Worm (Caenorhabditis elegans) whole organism, L2 larva: ENCODE measurements around the gene F59F3.6.

Source experiments
- F13H6.1 ChIP-seq: sonication (generic microtip); optimal IDR thresholded peaks from 2 replicates; lab custom pipeline; 2016; ENCODE audit warnings: missing genetic modification characterization, missing compliant biosample characterization
- aly-2 ChIP-seq: fragments of 150-350 bp; optimal IDR thresholded peaks from 2 replicates; lab custom pipeline; 2014; ENCODE audit warnings: missing biosample characterization, missing genetic modification characterization
- ama-1 ChIP-seq: fragments of 150-350 bp; optimal IDR thresholded peaks from 2 replicates; lab custom pipeline; 2018; ENCODE audit warnings: inconsistent platforms
- blmp-1 ChIP-seq: sonication (generic microtip); optimal IDR thresholded peaks from 2 replicates; lab custom pipeline; 2017; ENCODE audit warnings: missing genetic modification characterization, mild to moderate bottlenecking, missing compliant biosample characterization, antibody characterized with exemption, moderate library complexity; ENCODE audit not compliant: insufficient read depth
- egl-27 ChIP-seq: sonication (generic microtip); optimal IDR thresholded peaks from 3 replicates; lab custom pipeline; 2017; ENCODE audit warnings: missing biosample characterization, missing genetic modification reagents, missing genetic modification characterization
- fos-1 ChIP-seq: fragments of 150-350 bp; optimal IDR thresholded peaks from 2 replicates; lab custom pipeline; 2014; ENCODE audit warnings: missing biosample characterization, missing genetic modification characterization
- mdl-1 ChIP-seq, 2 experiments: fragments of 150-350 bp in 1 of 2; sonication (generic microtip) in 1 of 2; optimal IDR thresholded peaks; 2 replicates each; lab custom pipeline; 2017; ENCODE audit warnings: missing biosample characterization in 2 of 2, missing genetic modification characterization in 2 of 2
- nhr-237 ChIP-seq: fragments of 150-350 bp; optimal IDR thresholded peaks from 2 replicates; lab custom pipeline; 2014; ENCODE audit warnings: missing biosample characterization, missing genetic modification characterization
- nhr-25 ChIP-seq: fragments of 150-350 bp; sonication (generic microtip); optimal IDR thresholded peaks from 3 replicates; lab custom pipeline; 2014; ENCODE audit warnings: missing biosample characterization, missing genetic modification characterization
- skn-1 ChIP-seq: sonication (generic microtip); optimal IDR thresholded peaks from 2 replicates; lab custom pipeline; 2017; ENCODE audit warnings: missing biosample characterization, missing genetic modification characterization
- snpc-4 ChIP-seq: fragments of 150-350 bp; optimal IDR thresholded peaks from 2 replicates; lab custom pipeline; 2014; ENCODE audit warnings: missing biosample characterization, missing genetic modification characterization
- unc-62 ChIP-seq: fragments of 150-350 bp; optimal IDR thresholded peaks from 2 replicates; lab custom pipeline; 2014; ENCODE audit warnings: missing biosample characterization, missing genetic modification reagents, missing genetic modification characterization
- zag-1 ChIP-seq: fragments of 150-350 bp; optimal IDR thresholded peaks from 2 replicates; lab custom pipeline; 2014; ENCODE audit warnings: missing biosample characterization, missing genetic modification characterization
- ztf-11 ChIP-seq: sonication (generic microtip); optimal IDR thresholded peaks from 2 replicates; lab custom pipeline; 2017; ENCODE audit warnings: missing biosample characterization, missing genetic modification characterization

DNA sequence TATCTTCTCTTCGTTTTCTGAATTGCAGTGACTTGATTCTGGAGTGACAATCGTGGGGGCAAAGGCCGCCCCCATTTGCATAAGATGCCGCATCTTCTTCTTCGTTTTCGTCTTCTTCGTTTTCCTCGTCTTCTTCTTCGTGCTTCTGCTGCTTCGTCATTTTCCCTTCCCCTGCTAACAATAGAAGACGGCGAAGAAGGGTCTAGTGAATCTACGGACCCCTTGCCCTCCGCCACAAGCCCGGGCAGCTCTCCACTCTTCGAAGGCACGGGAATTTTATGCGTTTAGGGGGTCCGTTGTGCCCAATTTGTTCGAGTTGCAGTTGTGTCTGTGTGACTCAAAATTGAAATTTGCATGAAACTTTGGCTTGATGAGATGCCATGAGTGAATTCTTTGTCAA is 32.8 kb upstream of the F59F3.6 start:
- TF ChIP-seq snpc-4 (tag; lab: Kevin White, UChicago) = no peak
- no peak for TF ChIP-seq nhr-237 (tag; lab: Kevin White, UChicago)
- no peak for TF ChIP-seq unc-62
- TF ChIP-seq ama-1 = no peak
- no peak for TF ChIP-seq mdl-1 (tag; optimal IDR thresholded peaks at IDR 0.05; lab: Kevin White, UChicago)
- no peak for TF ChIP-seq zag-1 (tag; lab: Kevin White, UChicago)
- no peak for TF ChIP-seq egl-27
- TF ChIP-seq F13H6.1 (tag; lab: Kevin White, UChicago) = no peak
- no peak for TF ChIP-seq fos-1 (tag; lab: Kevin White, UChicago)
- TF ChIP-seq ztf-11 (tag; lab: Kevin White, UChicago) = no peak
- TF ChIP-seq skn-1 (tag; lab: Kevin White, UChicago) = no peak
- no peak for TF ChIP-seq nhr-25 (tag; lab: Kevin White, UChicago)
- TF ChIP-seq aly-2 (tag; lab: Kevin White, UChicago) = no peak
- no peak for TF ChIP-seq blmp-1 (tag; lab: Kevin White, UChicago)
